Worm (Caenorhabditis elegans): ENCODE data around the gene madd-3.

ce11 chrX:14327398-14327797 is 30.9 kb upstream of the madd-3 start, which contains the start of gene C11H1.7:
- TF ChIP-seq pha-4 (tag; optimal IDR thresholded peaks at IDR 0.05) (no peak), elt-3 (tag; optimal IDR thresholded peaks at IDR 0.05) (no peak), lin-32 (GFP tag; optimal IDR thresholded peaks at IDR 0.05) (no peak), mep-1 (tag; optimal IDR thresholded peaks at IDR 0.05) (no peak), unc-62 (GFP tag; optimal IDR thresholded peaks at IDR 0.05) (no peak), lsy-2 (tag; optimal IDR thresholded peaks at IDR 0.05) (no peak), ceh-83 (GFP tag; optimal IDR thresholded peaks at IDR 0.05) (no peak), nhr-237 (tag; optimal IDR thresholded peaks at IDR 0.05) (no peak), tbx-8 (GFP tag; optimal IDR thresholded peaks at IDR 0.05) (no peak), bed-3 (GFP tag; optimal IDR thresholded peaks at IDR 0.05) (no peak), nhr-12 (tag; optimal IDR thresholded peaks at IDR 0.05) (no peak), blmp-1 (tag; optimal IDR thresholded peaks at IDR 0.05) (no peak), ceh-43 (GFP tag; optimal IDR thresholded peaks at IDR 0.05) (no peak), nhr-28 (tag; optimal IDR thresholded peaks at IDR 0.05) (no peak)
